Fruit fly (Drosophila melanogaster): ENCODE data around the gene Npl4.

Gene Npl4

dm6 chr3R:25640463-25640862 is 16.0 kb upstream of the Npl4 start (continued):
- TF ChIP-seq Blimp-1 (GFP tag; optimal IDR thresholded peaks at IDR 0.05) (peak; percentile 81), CG6854 (GFP tag; optimal IDR thresholded peaks at IDR 0.05) (peak; percentile 94), Ets96B (tag; optimal IDR thresholded peaks at IDR 0.05) (peak; percentile 83), CG10669 (GFP tag; optimal IDR thresholded peaks at IDR 0.05) (peak; percentile 83), salr (GFP tag; optimal IDR thresholded peaks at IDR 0.05) (peak; percentile 13 to 49), CG11762 (GFP tag; optimal IDR thresholded peaks at IDR 0.05; ENCODE audit: insufficient read depth) (peak; percentile 84), CG1621 (tag; optimal IDR thresholded peaks at IDR 0.05) (peak; percentile 78), CG11294 (GFP tag; IDR thresholded peaks at IDR 0.05) (no peak), svp (GFP tag) (peak; percentile 96), spab (GFP tag; optimal IDR thresholded peaks at IDR 0.05) (peak; percentile 81), Eip93F (GFP tag; optimal IDR thresholded peaks at IDR 0.05) (peak; percentile 92), Eip78C (GFP tag) (peak; percentile 98), CG34406 (GFP tag; optimal IDR thresholded peaks at IDR 0.05) (peak; percentile 85), Sox15 (GFP tag; optimal IDR thresholded peaks at IDR 0.05) (peak; percentile 76), CG6276 (GFP tag; optimal IDR thresholded peaks at IDR 0.05) (no peak), CG8632 (GFP tag; optimal IDR thresholded peaks at IDR 0.05) (peak; percentile 87), Hr39 (GFP tag; optimal IDR thresholded peaks at IDR 0.05) (peak; percentile 86), CG6163 (GFP tag; IDR thresholded peaks at IDR 0.05) (peak; percentile 88), CG11902 (GFP tag; optimal IDR thresholded peaks at IDR 0.05) (peak; percentile 84), CG6808 (GFP tag; optimal IDR thresholded peaks at IDR 0.05) (peak; percentile 89), Eip75B (GFP tag; optimal IDR thresholded peaks at IDR 0.05) (peak; percentile 92), CG8319 (GFP tag; optimal IDR thresholded peaks at IDR 0.05) (peak; percentile 84), fd59A (GFP tag; optimal IDR thresholded peaks at IDR 0.05) (peak; percentile 70), CG6792 (GFP tag; optimal IDR thresholded peaks at IDR 0.05) (peak; percentile 92), acj6 (GFP tag; optimal IDR thresholded peaks at IDR 0.05) (peak; percentile 86), Lpt (GFP tag; optimal IDR thresholded peaks at IDR 0.05) (peak; percentile 42), Hr4 (GFP tag; optimal IDR thresholded peaks at IDR 0.05) (peak; percentile 48), esn (GFP tag; optimal IDR thresholded peaks at IDR 0.05) (peak; percentile 96), lz (GFP tag; optimal IDR thresholded peaks at IDR 0.05) (peak; percentile 92), CG10631 (GFP tag; optimal IDR thresholded peaks at IDR 0.05) (peak; percentile 86), CG31627 (GFP tag; optimal IDR thresholded peaks at IDR 0.05) (peak; percentile 87)

dm6 chr3R:25638961-25639360 is 14.5 kb upstream of the Npl4 start:
- TF ChIP-seq OdsH (GFP tag; optimal IDR thresholded peaks at IDR 0.05) (peak; percentile 45), CG8319 (GFP tag; optimal IDR thresholded peaks at IDR 0.05) (peak; percentile 13), fkh (GFP tag; optimal IDR thresholded peaks at IDR 0.05) (no peak), CG11902 (GFP tag; optimal IDR thresholded peaks at IDR 0.05) (peak; percentile 8), CG4318 (GFP tag; optimal IDR thresholded peaks at IDR 0.05) (no peak), eg (GFP tag; IDR thresholded peaks at IDR 0.05) (no peak), net (GFP tag; optimal IDR thresholded peaks at IDR 0.05) (peak; percentile 33), CG32006 (GFP tag; optimal IDR thresholded peaks at IDR 0.05) (peak; percentile 35), CG34406 (GFP tag; optimal IDR thresholded peaks at IDR 0.05) (peak; percentile 66), CG15336 (GFP tag; IDR thresholded peaks at IDR 0.05) (no peak), ss (GFP tag; optimal IDR thresholded peaks at IDR 0.05) (peak; percentile 37 to 70), CG16779 (tag; optimal IDR thresholded peaks at IDR 0.05) (no peak), Met (GFP tag; optimal IDR thresholded peaks at IDR 0.05) (peak; percentile 85), CG6163 (GFP tag; IDR thresholded peaks at IDR 0.05) (peak; percentile 45; the same call in 1 of the 3 replicates), Sox14 (GFP tag; optimal IDR thresholded peaks at IDR 0.05) (peak; percentile 54), achi (GFP tag; optimal IDR thresholded peaks at IDR 0.05) (peak; percentile 56), Sox15 (GFP tag; optimal IDR thresholded peaks at IDR 0.05) (peak; percentile 39), Sox102F (GFP tag; optimal IDR thresholded peaks at IDR 0.05) (peak; percentile 81), cyc (GFP tag; optimal IDR thresholded peaks at IDR 0.05) (peak; percentile 71), CG10631 (GFP tag; optimal IDR thresholded peaks at IDR 0.05) (peak; percentile 62), CG6792 (GFP tag; optimal IDR thresholded peaks at IDR 0.05) (peak; percentile 61), dsx (GFP tag; optimal IDR thresholded peaks at IDR 0.05; ENCODE audit: poor library complexity, severe bottlenecking) (peak; percentile 72), CG8119 (GFP tag; IDR thresholded peaks at IDR 0.05) (no peak), lz (GFP tag; optimal IDR thresholded peaks at IDR 0.05) (peak; percentile 76), svp (GFP tag) (peak; percentile 92), CG31627 (GFP tag; optimal IDR thresholded peaks at IDR 0.05) (peak; percentile 67), Hr39 (GFP tag; optimal IDR thresholded peaks at IDR 0.05) (peak; percentile 72), CG7368 (GFP tag; optimal IDR thresholded peaks at IDR 0.05) (peak; percentile 51), Hr4 (GFP tag; optimal IDR thresholded peaks at IDR 0.05) (peak; percentile 25), CG3032 (tag; optimal IDR thresholded peaks at IDR 0.05) (peak; percentile 65), Eip75B (GFP tag; optimal IDR thresholded peaks at IDR 0.05) (peak; percentile 75), Lpt (GFP tag; optimal IDR thresholded peaks at IDR 0.05) (no peak)
